Worm (Caenorhabditis elegans) whole organism, young adult: ENCODE data around the gene F43G6.7.

Source experiments
- F49E8.2 ChIP-seq: sonication (generic microtip); optimal IDR thresholded peaks from 3 replicates; lab custom pipeline; 2017; ENCODE audit warnings: missing genetic modification characterization, mild to moderate bottlenecking, missing compliant biosample characterization, antibody characterized with exemption, moderate library complexity; ENCODE audit not compliant: insufficient read depth
- ama-1 ChIP-seq, 3 experiments: fragments of 150-350 bp in 1 of 3; sonication (generic microtip) in 2 of 3; optimal IDR thresholded peaks; 2 replicates each; lab custom pipeline; 2014 to 2018; ENCODE audit warnings: missing biosample characterization in 2 of 3, missing genetic modification characterization in 2 of 3, missing genetic modification reagents in 2 of 3
- cebp-1 ChIP-seq, 2 experiments: fragments of 200-800 bp in 1 of 2; sonication (Bioruptor generic) in 1 of 2; sonication (generic microtip) in 1 of 2; IDR thresholded peaks in 1 of 2; optimal IDR thresholded peaks in 1 of 2; 2 replicates each; pipeline versions ENCODE4 v1.3.6 to Lab custom; 2017 to 2022; ENCODE audit warnings: missing compliant biosample characterization in 2 of 2, missing genetic modification characterization in 2 of 2, mild to moderate bottlenecking in 1 of 2, missing genetic modification reagents in 1 of 2, moderate library complexity in 1 of 2
- cebp-2 ChIP-seq: fragments of 200-800 bp; sonication (Bioruptor generic); IDR thresholded peaks from 2 replicates; pipeline ENCODE4 v1.3.6; 2022; ENCODE audit warnings: missing genetic modification characterization, missing compliant biosample characterization
- ceh-58 ChIP-seq: fragments of 200-800 bp; sonication (Bioruptor generic); IDR thresholded peaks from 2 replicates; pipeline ENCODE4 v1.3.6; 2022; ENCODE audit warnings: missing genetic modification characterization, missing compliant biosample characterization
- dpff-1 ChIP-seq: sonication (generic microtip); optimal IDR thresholded peaks from 2 replicates; lab custom pipeline; 2017; ENCODE audit warnings: mild to moderate bottlenecking, missing genetic modification characterization, missing compliant biosample characterization
- ekl-4 ChIP-seq: fragments of 200-800 bp; sonication (Bioruptor generic); IDR thresholded peaks from 2 replicates; pipeline ENCODE4 v1.3.6; 2022; ENCODE audit warnings: missing genetic modification reagents, missing genetic modification characterization, missing compliant biosample characterization
- hsf-1 ChIP-seq: fragments of 200-800 bp; sonication (Bioruptor generic); IDR thresholded peaks from 2 replicates; pipeline ENCODE4 v1.3.6; 2022; ENCODE audit warnings: missing genetic modification reagents, missing genetic modification characterization, missing compliant biosample characterization
- pha-4 ChIP-seq: fragments of 150-350 bp; sonication (generic microtip); optimal IDR thresholded peaks from 2 replicates; lab custom pipeline; 2014; ENCODE audit warnings: missing biosample characterization, missing genetic modification reagents, missing genetic modification characterization
- ztf-3 ChIP-seq: fragments of 200-800 bp; sonication (Bioruptor generic); optimal IDR thresholded peaks from 2 replicates; lab custom pipeline; 2018; ENCODE audit warnings: mild to moderate bottlenecking, missing genetic modification characterization, missing compliant biosample characterization

ce11 chrII:11838353-11838752 lies 27.8 kb downstream of the F43G6.7 start:
- TF ChIP-seq pha-4 (tag; lab: Kevin White, UChicago) (no peak), ama-1 (optimal IDR thresholded peaks at IDR 0.05; lab: Kevin White, UChicago) (no peak), ama-1 (GFP tag; optimal IDR thresholded peaks at IDR 0.05; lab: Kevin White, UChicago) (no peak), ztf-3 (GFP tag; lab: Kevin White, UChicago) (no peak), ceh-58 (no peak), cebp-1 (GFP tag; IDR thresholded peaks at IDR 0.05; lab: Robert Waterston, UW) (no peak), cebp-1 (tag; optimal IDR thresholded peaks at IDR 0.05; lab: Kevin White, UChicago) (no peak), hsf-1 (GFP tag; lab: Robert Waterston, UW) (no peak), cebp-2 (GFP tag; lab: Robert Waterston, UW) (no peak), F49E8.2 (tag; lab: Kevin White, UChicago) (no peak), ekl-4 (GFP tag; lab: Robert Waterston, UW) (no peak), dpff-1 (tag; lab: Kevin White, UChicago) (no peak)
